Worm (Caenorhabditis elegans) whole organism, late embryonic: ENCODE measurements around the gene F14E5.2.

ENCODE experiments used
- ceh-14 ChIP-seq: sonication (generic microtip); optimal IDR thresholded peaks from 2 replicates; lab custom pipeline; 2016; ENCODE audit warnings: missing genotype, missing genetic modification characterization, missing compliant biosample characterization
- madf-2 ChIP-seq: sonication (generic microtip); optimal IDR thresholded peaks from 2 replicates; lab custom pipeline; 2017; ENCODE audit warnings: missing genetic modification characterization, missing compliant biosample characterization
- pqm-1 ChIP-seq: sonication (generic microtip); optimal IDR thresholded peaks from 2 replicates; lab custom pipeline; 2016; ENCODE audit warnings: missing genetic modification characterization, missing compliant biosample characterization
- rnt-1 ChIP-seq: sonication (generic microtip); optimal IDR thresholded peaks from 2 replicates; lab custom pipeline; 2016; ENCODE audit warnings: missing genetic modification characterization, missing compliant biosample characterization

DNA sequence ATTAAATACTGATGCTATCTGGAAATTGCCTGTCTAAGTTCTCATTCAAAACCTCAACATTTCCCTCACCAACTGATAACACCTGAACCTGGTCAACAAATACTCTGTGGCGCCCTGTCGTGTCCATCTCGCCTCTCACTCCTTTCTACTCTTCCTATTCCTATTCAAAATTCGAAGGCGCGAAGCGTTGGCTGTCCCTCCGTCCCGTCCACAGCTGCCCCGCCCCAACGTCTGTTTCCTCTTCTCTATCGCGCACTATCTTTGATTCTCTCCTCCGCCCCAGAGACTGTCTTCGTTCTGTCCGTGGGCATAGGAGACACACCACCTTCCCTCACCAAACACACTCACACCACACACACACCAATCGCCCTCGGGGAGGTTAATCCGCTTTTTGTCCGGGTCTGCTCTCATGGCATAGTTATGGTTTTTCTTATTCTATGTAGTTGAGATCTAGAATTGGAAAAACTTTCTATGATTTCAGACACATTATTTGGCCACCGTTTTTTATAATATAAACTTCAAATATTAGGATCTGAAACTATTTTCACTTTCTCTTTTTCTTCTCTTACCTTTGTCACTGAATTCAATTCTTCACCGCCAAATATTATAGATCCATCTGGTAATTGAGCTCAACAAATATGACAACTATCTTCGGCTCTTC is 16.5 kb downstream of the F14E5.2 start, which contains the start of gene efl-3:
- no peak for TF ChIP-seq ceh-14
- TF ChIP-seq madf-2 (tag; lab: Kevin White, UChicago): no peak
- TF ChIP-seq pqm-1 (tag; lab: Kevin White, UChicago): no peak
- TF ChIP-seq rnt-1: no peak
